Fruit fly (Drosophila melanogaster) whole organism, pupa: ENCODE measurements around the gene CG4995.
A peak's percentile ranks its signal among the peaks of the same experiment; 100 is the strongest.

Experiments
- CG10348 ChIP-seq: fragments of 200-800 bp; sonication (Bioruptor generic); IDR thresholded peaks from 2 replicates; pipeline ENCODE4 v1.3.6; 2022; ENCODE audit warnings: missing biosample characterization, missing genetic modification characterization
- CG12605 ChIP-seq: fragments of 200-800 bp; sonication (Bioruptor generic); IDR thresholded peaks from 2 replicates; pipeline ENCODE4 v1.3.6; 2022; ENCODE audit warnings: missing biosample characterization, missing genetic modification characterization
- CG13204 ChIP-seq: fragments of 200-800 bp; sonication (Bioruptor generic); optimal IDR thresholded peaks from 2 replicates; lab custom pipeline; 2018; ENCODE audit warnings: missing biosample characterization, mild to moderate bottlenecking, missing genetic modification characterization, moderate library complexity
- CG14655 ChIP-seq: fragments of 200-800 bp; sonication (Bioruptor generic); optimal IDR thresholded peaks from 3 replicates; lab custom pipeline; 2017; ENCODE audit warnings: mild to moderate bottlenecking, missing biosample characterization, missing genetic modification reagents, missing genetic modification characterization
- CG15710 ChIP-seq: fragments of 200-800 bp; sonication (Bioruptor generic); optimal IDR thresholded peaks from 2 replicates; lab custom pipeline; 2018; ENCODE audit warnings: missing biosample characterization, mild to moderate bottlenecking, missing genetic modification characterization, moderate library complexity
- CG17806 ChIP-seq: fragments of 200-800 bp; sonication (Bioruptor generic); optimal IDR thresholded peaks from 2 replicates; lab custom pipeline; 2018; ENCODE audit warnings: missing biosample characterization, mild to moderate bottlenecking, missing genetic modification characterization, moderate library complexity
- CG32121 ChIP-seq: fragments of 200-800 bp; sonication (Bioruptor generic); IDR thresholded peaks from 2 replicates; pipeline ENCODE4 v1.3.6; 2022; ENCODE audit warnings: missing biosample characterization, missing genetic modification characterization
- CG34367 ChIP-seq: fragments of 200-800 bp; sonication (Bioruptor generic); optimal IDR thresholded peaks from 2 replicates; lab custom pipeline; 2018; ENCODE audit warnings: missing biosample characterization, mild to moderate bottlenecking, missing genetic modification characterization
- CG4496 ChIP-seq: fragments of 200-800 bp; sonication (Bioruptor generic); IDR thresholded peaks from 3 replicates; pipeline ENCODE4 v1.3.6; 2022; ENCODE audit warnings: missing biosample characterization, missing genetic modification characterization
- CG8159 ChIP-seq: fragments of 200-800 bp; sonication (Bioruptor generic); optimal IDR thresholded peaks from 3 replicates; lab custom pipeline; 2018; ENCODE audit warnings: missing biosample characterization, mild to moderate bottlenecking, missing genetic modification characterization, moderate library complexity
- CG8301 ChIP-seq: fragments of 200-800 bp; sonication (Bioruptor generic); optimal IDR thresholded peaks from 2 replicates; lab custom pipeline; 2018; ENCODE audit warnings: missing biosample characterization, mild to moderate bottlenecking, missing genetic modification characterization
- CG9948 ChIP-seq: fragments of 200-800 bp; sonication (Bioruptor generic); optimal IDR thresholded peaks from 2 replicates; lab custom pipeline; 2018; ENCODE audit warnings: missing biosample characterization, mild to moderate bottlenecking, missing genetic modification characterization, moderate library complexity
- D1 ChIP-seq: fragments of 200-800 bp; sonication (Bioruptor generic); optimal IDR thresholded peaks from 2 replicates; lab custom pipeline; 2018; ENCODE audit warnings: missing biosample characterization, mild to moderate bottlenecking, missing genetic modification characterization, moderate library complexity
- EcR ChIP-seq: fragments of 200-800 bp; sonication (Bioruptor generic); optimal IDR thresholded peaks from 3 replicates; lab custom pipeline; 2019; ENCODE audit warnings: missing biosample characterization, missing genetic modification characterization, mild to moderate bottlenecking, moderate library complexity, missing genetic modification reagents
- Ets98B ChIP-seq: fragments of 200-800 bp; sonication (Bioruptor generic); IDR thresholded peaks from 2 replicates; pipeline ENCODE4 v1.3.6; 2022; ENCODE audit warnings: missing biosample characterization, missing genetic modification characterization
- Pif1A ChIP-seq: fragments of 200-800 bp; sonication (Bioruptor generic); optimal IDR thresholded peaks from 3 replicates; lab custom pipeline; 2016; ENCODE audit warnings: missing biosample characterization, missing genetic modification characterization
- Pif1B ChIP-seq: fragments of 200-800 bp; sonication (Bioruptor generic); optimal IDR thresholded peaks from 3 replicates; lab custom pipeline; 2016; ENCODE audit warnings: missing biosample characterization, missing genetic modification characterization
- Snoo ChIP-seq: fragments of 200-800 bp; sonication (Bioruptor generic); optimal IDR thresholded peaks from 3 replicates; lab custom pipeline; 2017; ENCODE audit warnings: missing biosample characterization, mild to moderate bottlenecking, missing genetic modification characterization, inconsistent platforms
- fd96Ca ChIP-seq: fragments of 200-800 bp; sonication (Bioruptor generic); IDR thresholded peaks from 3 replicates; pipeline ENCODE4 v1.3.6; 2022; ENCODE audit warnings: missing biosample characterization, missing genetic modification characterization
- gl ChIP-seq: fragments of 200-800 bp; sonication (Bioruptor generic); optimal IDR thresholded peaks from 2 replicates; lab custom pipeline; 2018; ENCODE audit warnings: missing biosample characterization, mild to moderate bottlenecking, missing genetic modification characterization
- rn ChIP-seq: fragments of 200-800 bp; sonication (Bioruptor generic); IDR thresholded peaks from 2 replicates; pipeline ENCODE4 v1.3.6; 2022; ENCODE audit warnings: missing biosample characterization, missing genetic modification characterization

The CG4995 gene

dm6 chr2L:10321036-10321583, 1.2 kb upstream of the CG4995 start:
- TF ChIP-seq Snoo = no peak
- no peak for TF ChIP-seq rn
- no peak for TF ChIP-seq CG12605 (GFP tag; lab: Robert Waterston, UW)
- no peak for TF ChIP-seq CG13204 (GFP tag; lab: Kevin White, UChicago)
- TF ChIP-seq gl (tag; lab: Kevin White, UChicago) = no peak
- no peak for TF ChIP-seq Pif1A
- no peak for TF ChIP-seq CG8159
- TF ChIP-seq D1 (tag; lab: Kevin White, UChicago) = no peak
- no peak for TF ChIP-seq CG34367 (tag; lab: Kevin White, UChicago)
- TF ChIP-seq CG10348 (GFP tag; lab: Robert Waterston, UW) = no peak
- TF ChIP-seq EcR (GFP tag; lab: Kevin White, UChicago) = no peak
- no peak for TF ChIP-seq CG32121 (GFP tag; lab: Robert Waterston, UW)
- no peak for TF ChIP-seq Pif1B (GFP tag; lab: Kevin White, UChicago)
- no peak for TF ChIP-seq CG4496
- TF ChIP-seq CG14655 (GFP tag; lab: Kevin White, UChicago) = no peak
- TF ChIP-seq CG15710 (tag; lab: Kevin White, UChicago) = no peak
- TF ChIP-seq CG8301 (tag; lab: Kevin White, UChicago) = no peak
- TF ChIP-seq fd96Ca (GFP tag; lab: Robert Waterston, UW) = no peak

- TF ChIP-seq CG32121 (GFP tag; lab: Robert Waterston, UW) = peak; percentile 51; the same call in 1 of the 2 replicates
- TF ChIP-seq CG9948 (tag; lab: Kevin White, UChicago) = no peak
- no peak for TF ChIP-seq fd96Ca (GFP tag; lab: Robert Waterston, UW)
- TF ChIP-seq CG14655 (GFP tag; lab: Kevin White, UChicago) = no peak
- TF ChIP-seq gl (tag; lab: Kevin White, UChicago) = peak; percentile 42
- TF ChIP-seq EcR (GFP tag; lab: Kevin White, UChicago) = peak; percentile 90
- TF ChIP-seq, all 21 proteins: peak for 3
These were observed 664 bp upstream of the CG4995 start for dm6 chr2L:10321612-10322011.

- no peak for TF ChIP-seq Pif1B (GFP tag; lab: Kevin White, UChicago)
- no peak for TF ChIP-seq Snoo
- TF ChIP-seq Ets98B (GFP tag; lab: Robert Waterston, UW) = no peak
- no peak for TF ChIP-seq CG10348 (GFP tag; lab: Robert Waterston, UW)
- no peak for TF ChIP-seq CG9948 (tag; lab: Kevin White, UChicago)
- TF ChIP-seq CG8301 (tag; lab: Kevin White, UChicago) = no peak
- TF ChIP-seq CG13204 (GFP tag; lab: Kevin White, UChicago) = no peak
- TF ChIP-seq CG14655 (GFP tag; lab: Kevin White, UChicago) = no peak
- no peak for TF ChIP-seq gl (tag; lab: Kevin White, UChicago)
- no peak for TF ChIP-seq CG34367 (tag; lab: Kevin White, UChicago)
- TF ChIP-seq CG8159 = no peak
These were observed 654 bp downstream of the CG4995 start, which contains the start of gene CG5381 for dm6 chr2L:10322773-10323487. Gene CG5381 (minus strand): TSS chr2L:10323102.

- TF ChIP-seq CG15710 (tag; lab: Kevin White, UChicago) (no peak), CG17806 (tag; lab: Kevin White, UChicago) (no peak), Pif1B (GFP tag; lab: Kevin White, UChicago) (no peak), D1 (tag; lab: Kevin White, UChicago) (no peak), CG8301 (tag; lab: Kevin White, UChicago) (no peak)
These were observed 5.5 kb downstream of the CG4995 start, which contains the start of gene RnrL for dm6 chr2L:10327790-10328189. Gene RnrL (minus strand): TSS chr2L:10327943.

- TF ChIP-seq CG8301 (tag; lab: Kevin White, UChicago) (no peak), Ets98B (GFP tag; lab: Robert Waterston, UW) (no peak), CG34367 (tag; lab: Kevin White, UChicago) (no peak), CG12605 (GFP tag; lab: Robert Waterston, UW) (no peak), Snoo (no peak)
- TF ChIP-seq, all 21 proteins: peak for 0
These were observed 9.0 kb downstream of the CG4995 start, which contains the start of the genes Schip1 and Cox10 for dm6 chr2L:10331066-10331847. Gene Schip1 (minus strand): TSS chr2L:10331116. Gene Cox10 (plus strand): TSS chr2L:10331471.
